Worm (Caenorhabditis elegans) whole organism, L2 larva: ENCODE results near the gene clec-52.

Experiments used
- R02D3.7 ChIP-seq: fragments of 150-350 bp; optimal IDR thresholded peaks from 2 replicates; lab custom pipeline; 2014; ENCODE audit warnings: missing biosample characterization, missing genetic modification characterization
- ZK546.5 ChIP-seq: sonication (generic microtip); optimal IDR thresholded peaks from 2 replicates; lab custom pipeline; 2017; ENCODE audit warnings: missing biosample characterization, missing genetic modification characterization
- lin-13 ChIP-seq: fragments of 150-350 bp; optimal IDR thresholded peaks from 2 replicates; lab custom pipeline; 2014; ENCODE audit warnings: missing biosample characterization, missing genetic modification reagents, missing genetic modification characterization
- nhr-10 ChIP-seq: sonication (generic microtip); optimal IDR thresholded peaks from 2 replicates; lab custom pipeline; 2017; ENCODE audit warnings: missing biosample characterization, missing genetic modification characterization
- nhr-237 ChIP-seq: fragments of 150-350 bp; optimal IDR thresholded peaks from 2 replicates; lab custom pipeline; 2014; ENCODE audit warnings: missing biosample characterization, missing genetic modification characterization
- nhr-77 ChIP-seq: fragments of 150-350 bp; optimal IDR thresholded peaks from 2 replicates; lab custom pipeline; 2014; ENCODE audit warnings: missing biosample characterization, missing genetic modification characterization
- snpc-4 ChIP-seq: fragments of 150-350 bp; optimal IDR thresholded peaks from 2 replicates; lab custom pipeline; 2014; ENCODE audit warnings: missing biosample characterization, missing genetic modification characterization
- unc-55 ChIP-seq: fragments of 150-350 bp; sonication (generic microtip); optimal IDR thresholded peaks from 3 replicates; lab custom pipeline; 2014; ENCODE audit warnings: missing biosample characterization, missing genetic modification reagents, missing genetic modification characterization
- unc-62 ChIP-seq: fragments of 150-350 bp; optimal IDR thresholded peaks from 2 replicates; lab custom pipeline; 2014; ENCODE audit warnings: missing biosample characterization, missing genetic modification reagents, missing genetic modification characterization
- zag-1 ChIP-seq: fragments of 150-350 bp; optimal IDR thresholded peaks from 2 replicates; lab custom pipeline; 2014; ENCODE audit warnings: missing biosample characterization, missing genetic modification characterization
- ztf-1 ChIP-seq: fragments of 200-800 bp; sonication (Bioruptor generic); conservative IDR thresholded peaks from 2 replicates; pipeline ENCODE4 v1.3.6; 2022; ENCODE audit warnings: missing genetic modification characterization, missing compliant biosample characterization
- ztf-11 ChIP-seq: sonication (generic microtip); optimal IDR thresholded peaks from 2 replicates; lab custom pipeline; 2017; ENCODE audit warnings: missing biosample characterization, missing genetic modification characterization

DNA sequence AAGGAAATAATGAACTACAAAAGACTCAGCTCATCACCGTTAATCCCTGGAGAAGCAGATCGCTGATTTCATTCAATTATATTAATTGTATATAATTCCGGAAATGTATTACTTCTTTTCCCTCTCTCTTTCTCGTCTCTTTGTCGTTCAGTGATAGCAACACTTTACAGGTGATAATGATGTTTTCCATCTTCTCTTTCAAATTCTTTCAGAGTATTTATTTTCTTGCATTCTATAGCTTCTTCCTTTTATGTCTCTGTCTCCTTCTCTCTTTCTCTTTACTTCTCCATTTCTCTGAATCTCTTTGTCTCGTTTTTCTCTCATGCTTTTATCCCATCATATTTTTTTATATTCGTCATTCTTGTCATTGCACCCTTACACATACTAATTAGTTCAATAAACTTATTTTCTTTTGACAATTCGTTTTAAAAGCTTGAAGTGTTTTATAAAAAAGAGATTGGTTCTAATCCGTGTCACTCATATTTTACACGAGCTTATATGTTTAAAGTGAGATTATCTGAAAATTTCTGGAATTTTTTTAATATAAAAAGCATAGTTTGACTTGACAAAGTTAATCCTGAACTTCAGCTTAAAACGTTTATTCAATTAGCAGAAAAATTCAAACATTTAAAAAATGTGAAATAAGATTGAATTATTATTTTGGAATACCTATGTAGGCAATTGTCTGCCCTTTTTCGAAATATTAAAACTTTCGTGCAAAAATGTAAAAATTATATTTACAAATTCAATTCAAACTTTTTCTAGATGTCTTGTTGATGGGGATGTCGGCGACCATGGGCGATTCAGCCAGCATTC lies 25.6 kb downstream of the clec-52 start, which contains the start of gene pmk-2:
- TF ChIP-seq ztf-11 (tag; lab: Kevin White, UChicago) (no peak), unc-55 (peak; percentile 46), lin-13 (GFP tag; lab: Kevin White, UChicago) (peak; percentile 24), zag-1 (tag; lab: Kevin White, UChicago) (no peak), ztf-1 (no peak), unc-62 (no peak), nhr-77 (tag; lab: Kevin White, UChicago) (no peak), nhr-10 (tag; lab: Kevin White, UChicago) (no peak), ZK546.5 (tag; lab: Kevin White, UChicago) (no peak), nhr-237 (no peak), R02D3.7 (tag; lab: Kevin White, UChicago) (no peak), snpc-4 (tag; lab: Kevin White, UChicago) (peak; percentile 4)
